Fruit fly (Drosophila melanogaster): ENCODE results near the gene nkd.

Gene nkd

dm6 chr3L:19092125-19093058 lies 47.1 kb upstream of the nkd start, which contains the start of gene MESR6 (continued):
- no peak for TF ChIP-seq dmrt11E (tag; optimal IDR thresholded peaks at IDR 0.05)
- TF ChIP-seq CG8924 (tag; optimal IDR thresholded peaks at IDR 0.05): peak; percentile 39
- TF ChIP-seq bbx (GFP tag; IDR thresholded peaks at IDR 0.05; ENCODE audit: partially characterized antibody): peak; percentile 84
- TF ChIP-seq CG10366 (GFP tag; IDR thresholded peaks at IDR 0.05): no peak; the same call in 1 of the 2 replicates
- TF ChIP-seq CG11695 (GFP tag; IDR thresholded peaks at IDR 0.05): peak; percentile 28; the same call in 1 of the 3 replicates
- TF ChIP-seq E2f2 (GFP tag; IDR thresholded peaks at IDR 0.05): peak; percentile 58; the same call in 1 of the 2 replicates
- TF ChIP-seq otp (GFP tag; IDR thresholded peaks at IDR 0.05): no peak
- TF ChIP-seq CG7745 (tag; optimal IDR thresholded peaks at IDR 0.05): no peak
- no peak for TF ChIP-seq shn (GFP tag; optimal IDR thresholded peaks at IDR 0.05)
- no peak for TF ChIP-seq CG12299 (tag; optimal IDR thresholded peaks at IDR 0.05)
- TF ChIP-seq CG1602 (GFP tag; optimal IDR thresholded peaks at IDR 0.05): no peak
- TF ChIP-seq z (GFP tag; IDR thresholded peaks at IDR 0.05): no peak
- TF ChIP-seq cas (GFP tag; IDR thresholded peaks at IDR 0.05): no peak
- TF ChIP-seq Dfd (GFP tag; optimal IDR thresholded peaks at IDR 0.05): no peak
- no peak; the same call in 1 of the 2 replicates for TF ChIP-seq klu (GFP tag; IDR thresholded peaks at IDR 0.05)
- TF ChIP-seq hbn (GFP tag; IDR thresholded peaks at IDR 0.05; ENCODE audit: partially characterized antibody): peak; percentile 83
- TF ChIP-seq Ets97D (GFP tag; optimal IDR thresholded peaks at IDR 0.05): peak; percentile 76
- no peak for TF ChIP-seq gcm2 (GFP tag; optimal IDR thresholded peaks at IDR 0.05)
- TF ChIP-seq CG12942 (GFP tag; optimal IDR thresholded peaks at IDR 0.05): no peak
- peak; percentile 36; the same call in 1 of the 2 replicates for TF ChIP-seq Xrp1 (GFP tag; IDR thresholded peaks at IDR 0.05)
- TF ChIP-seq CG16815 (GFP tag; optimal IDR thresholded peaks at IDR 0.05): no peak
- TF ChIP-seq Blimp-1 (GFP tag; optimal IDR thresholded peaks at IDR 0.05): no peak
- no peak for TF ChIP-seq abd-A (tag; optimal IDR thresholded peaks at IDR 0.05)
- TF ChIP-seq CG10321 (GFP tag; IDR thresholded peaks at IDR 0.05): no peak
- no peak for TF ChIP-seq CG15011 (GFP tag; optimal IDR thresholded peaks at IDR 0.05)
- no peak; the same call in 1 of the 2 replicates for TF ChIP-seq Ravus (GFP tag; IDR thresholded peaks at IDR 0.05)
- TF ChIP-seq ftz-f1 (GFP tag; optimal IDR thresholded peaks at IDR 0.05): peak; percentile 16
- TF ChIP-seq Gsc (GFP tag; IDR thresholded peaks at IDR 0.05): no peak
- TF ChIP-seq CG13894 (tag; optimal IDR thresholded peaks at IDR 0.05): peak; percentile 37
- TF ChIP-seq Ets65A (GFP tag): no peak
- TF ChIP-seq ap (GFP tag; IDR thresholded peaks at IDR 0.05): peak; percentile 31; the same call in 1 of the 2 replicates
- no peak for TF ChIP-seq hkb (optimal IDR thresholded peaks at IDR 0.05)
- TF ChIP-seq hkb (GFP tag; IDR thresholded peaks at IDR 0.05): peak; percentile 64
- TF ChIP-seq CG17385 (GFP tag; optimal IDR thresholded peaks at IDR 0.05): peak; percentile 33
- no peak for TF ChIP-seq Six4 (GFP tag; optimal IDR thresholded peaks at IDR 0.05)
- TF ChIP-seq gsb (GFP tag; IDR thresholded peaks at IDR 0.05): no peak
- no peak for TF ChIP-seq pros (GFP tag; optimal IDR thresholded peaks at IDR 0.05)
- no peak for TF ChIP-seq B-H1 (GFP tag; IDR thresholded peaks at IDR 0.05)
- TF ChIP-seq CG17328 (GFP tag; IDR thresholded peaks at IDR 0.05): peak; percentile 9; the same call in 1 of the 2 replicates
- no peak for TF ChIP-seq eyg (GFP tag; optimal IDR thresholded peaks at IDR 0.05)
- TF ChIP-seq CG17568 (GFP tag; optimal IDR thresholded peaks at IDR 0.05): no peak
- no peak for TF ChIP-seq sima (GFP tag; optimal IDR thresholded peaks at IDR 0.05)
- peak; percentile 47 for TF ChIP-seq CG3281 (GFP tag; optimal IDR thresholded peaks at IDR 0.05)
- TF ChIP-seq phol (tag; optimal IDR thresholded peaks at IDR 0.05): peak; percentile 60
- TF ChIP-seq CkIIα-i1 (GFP tag; IDR thresholded peaks at IDR 0.05): no peak
- peak; percentile 42 for TF ChIP-seq CG14860 (GFP tag; IDR thresholded peaks at IDR 0.05; ENCODE audit: partially characterized antibody)
- no peak for TF ChIP-seq usp (GFP tag; optimal IDR thresholded peaks at IDR 0.05)
- no peak for TF ChIP-seq Hsf (GFP tag; optimal IDR thresholded peaks at IDR 0.05)
- no peak for TF ChIP-seq gsb-n (tag; optimal IDR thresholded peaks at IDR 0.05)
- peak; percentile 5 for TF ChIP-seq CG7987 (GFP tag; optimal IDR thresholded peaks at IDR 0.05)
